Fruit fly (Drosophila melanogaster) whole organism, embryonic: ENCODE data around the gene CG34026.

Experiments
- CG11085 ChIP-seq: fragments of 200-800 bp; sonication (Bioruptor generic); IDR thresholded peaks from 2 replicates; pipeline ENCODE4 v1.3.6; 2022; ENCODE audit warnings: missing biosample characterization, missing genetic modification characterization
- CG17359 ChIP-seq: fragments of 200-800 bp; sonication (Bioruptor generic); optimal IDR thresholded peaks from 3 replicates; lab custom pipeline; 2018; ENCODE audit warnings: missing biosample characterization, mild to moderate bottlenecking, missing genetic modification characterization, moderate library complexity
- CG17385 ChIP-seq: fragments of 200-800 bp; sonication (Bioruptor generic); optimal IDR thresholded peaks from 3 replicates; lab custom pipeline; 2018; ENCODE audit warnings: missing biosample characterization, mild to moderate bottlenecking, missing genetic modification characterization
- CG3065 ChIP-seq: fragments of 200-800 bp; sonication (Bioruptor generic); optimal IDR thresholded peaks from 2 replicates; lab custom pipeline; 2016; ENCODE audit warnings: missing biosample characterization, missing genetic modification characterization
- CG31388 ChIP-seq: fragments of 200-800 bp; sonication (Bioruptor generic); optimal IDR thresholded peaks from 2 replicates; lab custom pipeline; 2016; ENCODE audit warnings: missing biosample characterization, missing genetic modification characterization
- CG3407 ChIP-seq: fragments of 200-800 bp; sonication (Bioruptor generic); optimal IDR thresholded peaks from 2 replicates; lab custom pipeline; 2018; ENCODE audit warnings: missing biosample characterization, mild to moderate bottlenecking, missing genetic modification characterization
- CG3995 ChIP-seq: fragments of 200-800 bp; sonication (Bioruptor generic); optimal IDR thresholded peaks from 3 replicates; lab custom pipeline; 2016; ENCODE audit warnings: missing biosample characterization, missing genetic modification characterization
- CG6175 ChIP-seq: fragments of 200-800 bp; sonication (Bioruptor generic); IDR thresholded peaks from 3 replicates; pipeline ENCODE4 v1.3.6; 2022; ENCODE audit warnings: missing biosample characterization, missing genetic modification characterization
- CG6683 ChIP-seq: fragments of 200-800 bp; sonication (Bioruptor generic); optimal IDR thresholded peaks from 2 replicates; lab custom pipeline; 2017; ENCODE audit warnings: missing biosample characterization, mild to moderate bottlenecking, missing genetic modification characterization, missing genetic modification reagents
- CG6765 ChIP-seq: fragments of 200-800 bp; sonication (Bioruptor generic); optimal IDR thresholded peaks from 3 replicates; lab custom pipeline; 2017; ENCODE audit warnings: missing biosample characterization, mild to moderate bottlenecking, missing genetic modification characterization
- CG7839 ChIP-seq: fragments of 200-800 bp; sonication (Bioruptor generic); optimal IDR thresholded peaks from 3 replicates; lab custom pipeline; 2018; ENCODE audit warnings: missing biosample characterization, mild to moderate bottlenecking, missing genetic modification characterization, moderate library complexity
- CG7987 ChIP-seq: fragments of 200-800 bp; sonication (Bioruptor generic); optimal IDR thresholded peaks from 2 replicates; lab custom pipeline; 2018; ENCODE audit warnings: missing biosample characterization, mild to moderate bottlenecking, missing genetic modification characterization, moderate library complexity
- CG8089 ChIP-seq: fragments of 200-800 bp; sonication (Bioruptor generic); optimal IDR thresholded peaks from 3 replicates; lab custom pipeline; 2016; ENCODE audit warnings: missing biosample characterization, missing genetic modification characterization
- CG8388 ChIP-seq: fragments of 200-800 bp; sonication (Bioruptor generic); optimal IDR thresholded peaks from 2 replicates; lab custom pipeline; 2019; ENCODE audit warnings: missing biosample characterization, mild to moderate bottlenecking, missing genetic modification characterization, moderate library complexity
- CG8944 ChIP-seq: fragments of 200-800 bp; sonication (Bioruptor generic); optimal IDR thresholded peaks from 3 replicates; lab custom pipeline; 2016; ENCODE audit warnings: missing biosample characterization, missing genetic modification characterization
- CG9727 ChIP-seq: fragments of 200-800 bp; sonication (Bioruptor generic); optimal IDR thresholded peaks from 3 replicates; lab custom pipeline; 2017; ENCODE audit warnings: missing biosample characterization, mild to moderate bottlenecking, missing genetic modification characterization
- CrebB ChIP-seq: fragments of 200-800 bp; sonication (Bioruptor generic); optimal IDR thresholded peaks from 3 replicates; lab custom pipeline; 2018; ENCODE audit warnings: missing biosample characterization, mild to moderate bottlenecking, missing genetic modification characterization
- Doc2 ChIP-seq: fragments of 200-800 bp; sonication (Bioruptor generic); IDR thresholded peaks from 2 replicates; pipeline ENCODE4 v1.3.6; 2022; ENCODE audit warnings: missing biosample characterization, missing genetic modification characterization
- Doc3 ChIP-seq: fragments of 200-800 bp; sonication (Bioruptor generic); IDR thresholded peaks from 3 replicates; pipeline ENCODE4 v1.3.6; 2022; ENCODE audit warnings: missing biosample characterization, missing genetic modification characterization; ENCODE audit not compliant: partially characterized antibody
- E2f1 ChIP-seq: fragments of 200-800 bp; sonication (Bioruptor generic); IDR thresholded peaks from 2 replicates; pipeline ENCODE4 v1.3.6; 2022; ENCODE audit warnings: missing biosample characterization, missing genetic modification characterization
- Ets65A ChIP-seq: fragments of 200-800 bp; sonication (Bioruptor generic); peaks from one replicate; lab custom pipeline; 2016; ENCODE audit warnings: missing biosample characterization, missing genetic modification characterization
- HLH54F ChIP-seq: fragments of 200-800 bp; sonication (Bioruptor generic); optimal IDR thresholded peaks from 3 replicates; lab custom pipeline; 2016; ENCODE audit warnings: missing biosample characterization, missing genetic modification characterization
- Kr ChIP-seq: fragments of 200-800 bp; sonication (Bioruptor generic); optimal IDR thresholded peaks from 2 replicates; lab custom pipeline; 2017; ENCODE audit warnings: missing biosample characterization, mild to moderate bottlenecking, missing genetic modification characterization
- Lim3 ChIP-seq: fragments of 200-800 bp; sonication (Bioruptor generic); IDR thresholded peaks from 2 replicates; pipeline ENCODE4 v1.3.6; 2022; ENCODE audit warnings: missing biosample characterization, missing genetic modification characterization
- Mrtf ChIP-seq: fragments of 200-800 bp; sonication (Bioruptor generic); IDR thresholded peaks from 3 replicates; pipeline ENCODE4 v1.3.6; 2022; ENCODE audit warnings: missing biosample characterization, missing genetic modification characterization
- Nf-YC ChIP-seq: fragments of 200-800 bp; optimal IDR thresholded peaks from 3 replicates; lab custom pipeline; 2019; ENCODE audit warnings: missing biosample characterization, mild to moderate bottlenecking, missing genetic modification characterization, moderate library complexity
- Ravus ChIP-seq: fragments of 200-800 bp; sonication (Bioruptor generic); IDR thresholded peaks from 2 replicates; pipeline ENCODE4 v1.3.6; 2022; ENCODE audit warnings: missing biosample characterization, missing genetic modification characterization
- TFAM ChIP-seq: fragments of 200-800 bp; sonication (Bioruptor generic); optimal IDR thresholded peaks from 2 replicates; lab custom pipeline; 2017; ENCODE audit warnings: missing biosample characterization, missing genetic modification characterization, inconsistent platforms
- ap ChIP-seq: fragments of 200-800 bp; sonication (Bioruptor generic); IDR thresholded peaks from 2 replicates; pipeline ENCODE4 v1.3.6; 2022; ENCODE audit warnings: missing biosample characterization, missing genetic modification characterization
- bbx ChIP-seq: fragments of 200-800 bp; sonication (Bioruptor generic); IDR thresholded peaks from 2 replicates; pipeline ENCODE4 v1.3.6; 2022; ENCODE audit warnings: missing biosample characterization, missing genetic modification characterization; ENCODE audit not compliant: partially characterized antibody
- bigmax ChIP-seq: fragments of 200-800 bp; sonication (Bioruptor generic); optimal IDR thresholded peaks from 2 replicates; lab custom pipeline; 2018; ENCODE audit warnings: missing biosample characterization, mild to moderate bottlenecking, missing genetic modification characterization
- cas ChIP-seq: fragments of 200-800 bp; sonication (Bioruptor generic); IDR thresholded peaks from 2 replicates; pipeline ENCODE4 v1.3.6; 2022; ENCODE audit warnings: missing biosample characterization, missing genetic modification characterization
- cg ChIP-seq: fragments of 200-800 bp; sonication (Bioruptor generic); optimal IDR thresholded peaks from 3 replicates; lab custom pipeline; 2019; ENCODE audit warnings: missing biosample characterization, mild to moderate bottlenecking, missing genetic modification characterization, moderate library complexity
- chif ChIP-seq, 2 experiments: fragments of 200-800 bp; sonication (Bioruptor generic); optimal IDR thresholded peaks; 3 replicates each; lab custom pipeline; 2016; ENCODE audit warnings: missing biosample characterization in 2 of 2, missing genetic modification characterization in 2 of 2
- dan ChIP-seq: fragments of 200-800 bp; sonication (Bioruptor generic); IDR thresholded peaks from 2 replicates; pipeline ENCODE4 v1.3.6; 2022; ENCODE audit warnings: missing biosample characterization, missing genetic modification characterization
- dmrt99B ChIP-seq: fragments of 200-800 bp; sonication (Bioruptor generic); optimal IDR thresholded peaks from 2 replicates; lab custom pipeline; 2018; ENCODE audit warnings: missing biosample characterization, mild to moderate bottlenecking, missing genetic modification characterization, moderate library complexity
- ems ChIP-seq: fragments of 200-800 bp; sonication (Bioruptor generic); optimal IDR thresholded peaks from 3 replicates; lab custom pipeline; 2016; ENCODE audit warnings: missing biosample characterization, missing genetic modification characterization
- fd64A ChIP-seq: fragments of 200-800 bp; sonication (Bioruptor generic); optimal IDR thresholded peaks from 3 replicates; lab custom pipeline; 2018; ENCODE audit warnings: missing biosample characterization, mild to moderate bottlenecking, missing genetic modification characterization
- lola ChIP-seq, 3 experiments: fragments of >200 bp in 2 of 3; fragments of 200-800 bp in 1 of 3; sonication (Bioruptor generic) in 1 of 3; optimal IDR thresholded peaks; 2 replicates each; lab custom pipeline; 2017 to 2019; ENCODE audit warnings: missing biosample characterization in 3 of 3, missing genetic modification characterization in 3 of 3, mild to moderate bottlenecking in 1 of 3, moderate library complexity in 1 of 3
- repo ChIP-seq: fragments of 200-800 bp; sonication (Bioruptor generic); optimal IDR thresholded peaks from 2 replicates; lab custom pipeline; 2016; ENCODE audit warnings: missing biosample characterization, missing genetic modification characterization
- salm ChIP-seq: fragments of 200-800 bp; sonication (Bioruptor generic); optimal IDR thresholded peaks from 2 replicates; lab custom pipeline; 2018; ENCODE audit warnings: missing biosample characterization, mild to moderate bottlenecking, missing genetic modification characterization
- seq ChIP-seq: fragments of 200-800 bp; sonication (Bioruptor generic); IDR thresholded peaks from 2 replicates; pipeline ENCODE4 v1.3.6; 2022; ENCODE audit warnings: missing biosample characterization, missing genetic modification characterization
- slbo ChIP-seq: fragments of 200-800 bp; sonication (Bioruptor generic); IDR thresholded peaks from 2 replicates; pipeline ENCODE4 v1.3.6; 2022; ENCODE audit warnings: missing biosample characterization, missing genetic modification characterization
- slp2 ChIP-seq: fragments of 200-800 bp; sonication (Bioruptor generic); optimal IDR thresholded peaks from 2 replicates; lab custom pipeline; 2016; ENCODE audit warnings: missing biosample characterization, missing genetic modification characterization
- tio ChIP-seq: fragments of 200-800 bp; sonication (Bioruptor generic); optimal IDR thresholded peaks from 2 replicates; lab custom pipeline; 2017; ENCODE audit warnings: missing biosample characterization, missing genetic modification characterization, inconsistent platforms
- tll ChIP-seq, 2 experiments: fragments of 200-800 bp in 1 of 2; fragments of >200 bp in 1 of 2; sonication (Bioruptor generic) in 1 of 2; optimal IDR thresholded peaks; 2 replicates each; lab custom pipeline; 2017 to 2019; ENCODE audit warnings: missing biosample characterization in 2 of 2, missing genetic modification characterization in 2 of 2, mild to moderate bottlenecking in 1 of 2, moderate library complexity in 1 of 2
- vvl ChIP-seq: fragments of 200-800 bp; sonication (Bioruptor generic); IDR thresholded peaks from 2 replicates; pipeline ENCODE4 v1.3.6; 2022; ENCODE audit warnings: missing biosample characterization, missing genetic modification characterization
- zen2 ChIP-seq: fragments of 200-800 bp; sonication (Bioruptor generic); IDR thresholded peaks from 3 replicates; pipeline ENCODE4 v1.3.6; 2022; ENCODE audit warnings: missing biosample characterization, missing genetic modification characterization; ENCODE audit not compliant: partially characterized antibody
- zfh1 ChIP-seq: fragments of 200-800 bp; sonication (Bioruptor generic); IDR thresholded peaks from 3 replicates; pipeline ENCODE4 v1.3.6; 2022; ENCODE audit warnings: missing biosample characterization, missing genetic modification characterization

The CG34026 gene

dm6 chrX:9578696-9579509, 45.3 kb downstream of the CG34026 start (continued):
- TF ChIP-seq CG7839 (tag; lab: Kevin White, UChicago) (peak; percentile 98), ems (GFP tag; lab: Kevin White, UChicago) (peak; percentile 99), CG9727 (GFP tag; lab: Kevin White, UChicago) (peak; percentile 98), CG31388 (GFP tag; lab: Kevin White, UChicago) (peak; percentile 94), CG8089 (peak; percentile 98), lola (GFP tag; optimal IDR thresholded peaks at IDR 0.05; lab: Kevin White, UChicago) (peak in 1 of 3 experiments; percentile 99), E2f1 (GFP tag; lab: Robert Waterston, UW) (peak; percentile 98), CG3065 (GFP tag; lab: Kevin White, UChicago) (peak; percentile 97), dmrt99B (tag; lab: Kevin White, UChicago) (peak; percentile 98), repo (GFP tag; lab: Kevin White, UChicago) (peak; percentile 97), Ravus (peak; percentile 94), zen2 (GFP tag; lab: Robert Waterston, UW) (no peak), bigmax (peak; percentile 59), CG8388 (GFP tag; lab: Kevin White, UChicago) (peak; percentile 97), cas (GFP tag; lab: Robert Waterston, UW) (peak; percentile 95), CG11085 (GFP tag; lab: Robert Waterston, UW) (peak; percentile 97), CG6765 (GFP tag; lab: Kevin White, UChicago) (peak; percentile 89), chif (GFP tag; optimal IDR thresholded peaks at IDR 0.05; lab: Kevin White, UChicago) (peak; percentile 99), seq (GFP tag; lab: Robert Waterston, UW) (peak; percentile 97), HLH54F (GFP tag; lab: Kevin White, UChicago) (peak; percentile 98), tll (GFP tag; optimal IDR thresholded peaks at IDR 0.05; lab: Kevin White, UChicago) (peak in 1 of 2 experiments; percentile 65), Nf-YC (tag; lab: Kevin White, UChicago) (peak; percentile 60), tio (GFP tag; lab: Kevin White, UChicago) (peak; percentile 97), cg (GFP tag; lab: Kevin White, UChicago) (no peak), Kr (GFP tag; lab: Kevin White, UChicago) (peak; percentile 81), CG3995 (GFP tag; lab: Kevin White, UChicago) (peak; percentile 76), zfh1 (peak; percentile 100), ap (GFP tag; lab: Robert Waterston, UW) (peak; percentile 98), CG6175 (GFP tag; lab: Robert Waterston, UW) (peak; percentile 97), Lim3 (GFP tag; lab: Robert Waterston, UW) (peak; percentile 94), salm (tag; lab: Kevin White, UChicago) (peak; percentile 95), CG6683 (GFP tag; lab: Kevin White, UChicago) (peak; percentile 91), slbo (peak; percentile 100), bbx (GFP tag; lab: Robert Waterston, UW) (no peak), CG8944 (GFP tag; lab: Kevin White, UChicago) (peak; percentile 98), fd64A (peak; percentile 97), CG17385 (GFP tag; lab: Kevin White, UChicago) (peak; percentile 93), CG7987 (GFP tag; lab: Kevin White, UChicago) (peak; percentile 94), Doc2 (peak; percentile 89), slp2 (GFP tag; lab: Kevin White, UChicago) (peak; percentile 98), Ets65A (peak; percentile 100), CG17359 (tag; lab: Kevin White, UChicago) (peak; percentile 99), Doc3 (GFP tag; lab: Robert Waterston, UW) (no peak), Mrtf (GFP tag; lab: Robert Waterston, UW) (peak; percentile 98), TFAM (peak; percentile 89), dan (GFP tag; lab: Robert Waterston, UW) (peak; percentile 99), CG3407 (GFP tag; lab: Kevin White, UChicago) (peak; percentile 97), CrebB (tag; lab: Kevin White, UChicago) (peak; percentile 95), vvl (GFP tag; lab: Robert Waterston, UW) (peak; percentile 99)
